Fruit fly (Drosophila melanogaster) whole organism, adult: ENCODE data around the gene temp.
A peak's percentile ranks its signal among the peaks of the same experiment; 100 is the strongest.

ENCODE experiments used
- CG11617 ChIP-seq: fragments of 200-800 bp; sonication (Bioruptor generic); optimal IDR thresholded peaks from 2 replicates; lab custom pipeline; 2017; ENCODE audit warnings: mild to moderate bottlenecking, missing biosample characterization, missing genetic modification reagents, missing genetic modification characterization
- CG12768 ChIP-seq: fragments of 200-800 bp; sonication (Bioruptor generic); optimal IDR thresholded peaks from 2 replicates; lab custom pipeline; 2017; ENCODE audit warnings: missing biosample characterization, missing genetic modification characterization, mild to moderate bottlenecking, moderate library complexity, missing genetic modification reagents
- CG14711 ChIP-seq: fragments of 200-800 bp; sonication (Bioruptor generic); optimal IDR thresholded peaks from 2 replicates; lab custom pipeline; 2018; ENCODE audit warnings: missing biosample characterization, mild to moderate bottlenecking, missing genetic modification characterization, moderate library complexity
- CG1620 ChIP-seq: fragments of 200-800 bp; sonication (Bioruptor generic); optimal IDR thresholded peaks from 2 replicates; lab custom pipeline; 2016; ENCODE audit warnings: missing biosample characterization, missing genetic modification characterization
- CG33017 ChIP-seq: fragments of 200-800 bp; sonication (Bioruptor generic); optimal IDR thresholded peaks from 2 replicates; lab custom pipeline; 2018; ENCODE audit warnings: missing biosample characterization, mild to moderate bottlenecking, missing genetic modification characterization, moderate library complexity
- CG5204 ChIP-seq: fragments of 200-800 bp; sonication (Bioruptor generic); optimal IDR thresholded peaks from 2 replicates; lab custom pipeline; 2016; ENCODE audit warnings: missing biosample characterization, missing genetic modification characterization
- CG7045 ChIP-seq: fragments of 200-800 bp; sonication (Bioruptor generic); optimal IDR thresholded peaks from 2 replicates; lab custom pipeline; 2017; ENCODE audit warnings: missing biosample characterization, mild to moderate bottlenecking, missing genetic modification characterization
- CG7101 ChIP-seq: fragments of 200-800 bp; sonication (Bioruptor generic); optimal IDR thresholded peaks from 2 replicates; lab custom pipeline; 2018; ENCODE audit warnings: missing biosample characterization, mild to moderate bottlenecking, missing genetic modification characterization, moderate library complexity
- Clk ChIP-seq: fragments of 200-800 bp; sonication (Bioruptor generic); optimal IDR thresholded peaks from 2 replicates; lab custom pipeline; 2017; ENCODE audit warnings: missing biosample characterization, missing genetic modification characterization
- Crg-1 ChIP-seq: fragments of 200-800 bp; sonication (Bioruptor generic); optimal IDR thresholded peaks from 2 replicates; lab custom pipeline; 2016; ENCODE audit warnings: missing biosample characterization, missing genetic modification characterization
- Hr96 ChIP-seq: fragments of 200-800 bp; sonication (Bioruptor generic); optimal IDR thresholded peaks from 2 replicates; lab custom pipeline; 2016; ENCODE audit warnings: missing biosample characterization, missing genetic modification characterization
- Mnt ChIP-seq: fragments of 200-800 bp; sonication (Bioruptor generic); optimal IDR thresholded peaks from 2 replicates; lab custom pipeline; 2016; ENCODE audit warnings: missing biosample characterization, mild to moderate bottlenecking, missing genetic modification characterization
- bab1 ChIP-seq: fragments of 200-800 bp; sonication (Bioruptor generic); optimal IDR thresholded peaks from 3 replicates; lab custom pipeline; 2019; ENCODE audit warnings: missing biosample characterization, mild to moderate bottlenecking, missing genetic modification characterization, moderate library complexity
- cic ChIP-seq: fragments of 200-800 bp; sonication (Bioruptor generic); optimal IDR thresholded peaks from 2 replicates; lab custom pipeline; 2017; ENCODE audit warnings: missing biosample characterization, mild to moderate bottlenecking, missing genetic modification characterization, moderate library complexity
- cnc ChIP-seq, 2 experiments: fragments of >200 bp; optimal IDR thresholded peaks; 2 replicates each; lab custom pipeline; 2017
- kay ChIP-seq: fragments of 200-800 bp; sonication (Bioruptor generic); peaks from one replicate; lab custom pipeline; 2016; ENCODE audit warnings: missing biosample characterization, missing genetic modification characterization, borderline replicate concordance
- ovo ChIP-seq: fragments of 200-800 bp; sonication (Bioruptor generic); optimal IDR thresholded peaks from 2 replicates; lab custom pipeline; 2016; ENCODE audit warnings: missing biosample characterization, missing genetic modification characterization
- pad ChIP-seq: fragments of 200-800 bp; sonication (Bioruptor generic); optimal IDR thresholded peaks from 3 replicates; lab custom pipeline; 2017; ENCODE audit warnings: missing biosample characterization, missing genetic modification characterization, mild to moderate bottlenecking, moderate library complexity, missing genetic modification reagents
- tj ChIP-seq: fragments of 200-800 bp; sonication (Bioruptor generic); optimal IDR thresholded peaks from 3 replicates; lab custom pipeline; 2017; ENCODE audit warnings: missing biosample characterization, mild to moderate bottlenecking, missing genetic modification characterization, moderate library complexity
- toe ChIP-seq: fragments of 200-800 bp; sonication (Bioruptor generic); optimal IDR thresholded peaks from 2 replicates; lab custom pipeline; 2016; ENCODE audit warnings: missing biosample characterization, missing genetic modification characterization

Gene temp

dm6 chrX:2249763-2250162 lies 12.6 kb downstream of the temp start, which contains the start of gene crn:
crn (minus strand) TSS chrX:2249983.
- TF ChIP-seq CG12768: no peak
- TF ChIP-seq CG7045: no peak
- no peak for TF ChIP-seq CG33017 (tag; lab: Kevin White, UChicago)
- TF ChIP-seq CG5204: no peak
- TF ChIP-seq Mnt: peak; percentile 5
- no peak for TF ChIP-seq tj
- no peak for TF ChIP-seq kay (GFP tag; lab: Kevin White, UChicago)

dm6 chrX:2245931-2246330 lies 16.4 kb downstream of the temp start, which contains the start of gene Or2a:
Or2a (plus strand) TSS chrX:2246231.
- TF ChIP-seq CG5204: no peak
- TF ChIP-seq Crg-1: no peak
- no peak for TF ChIP-seq CG12768
- no peak for TF ChIP-seq pad (GFP tag; lab: Kevin White, UChicago)
- TF ChIP-seq bab1 (GFP tag; lab: Kevin White, UChicago): no peak
- TF ChIP-seq ovo (GFP tag; lab: Kevin White, UChicago): no peak
- TF ChIP-seq CG7101 (tag; lab: Kevin White, UChicago): no peak

- TF ChIP-seq Hr96 (no peak), CG12768 (no peak)
Observed at dm6 chrX:2244753-2245152, 17.6 kb downstream of the temp start.

dm6 chrX:2242897-2243296 lies 19.4 kb downstream of the temp start:
- TF ChIP-seq CG33017 (tag; lab: Kevin White, UChicago) (no peak), CG7045 (no peak), cnc (optimal IDR thresholded peaks at IDR 0.05; lab: Kevin White, UChicago) (no peak), ovo (GFP tag; lab: Kevin White, UChicago) (no peak), CG14711 (tag; lab: Kevin White, UChicago) (no peak), bab1 (GFP tag; lab: Kevin White, UChicago) (no peak), cic (GFP tag; lab: Kevin White, UChicago) (no peak)

- TF ChIP-seq pad (GFP tag; lab: Kevin White, UChicago): no peak
- TF ChIP-seq tj: no peak
- no peak for TF ChIP-seq CG12768
- TF ChIP-seq toe: no peak
- TF ChIP-seq Clk (GFP tag; lab: Kevin White, UChicago): no peak
- TF ChIP-seq Mnt: peak; percentile 100
- TF ChIP-seq bab1 (GFP tag; lab: Kevin White, UChicago): peak; percentile 10
- TF ChIP-seq ovo (GFP tag; lab: Kevin White, UChicago): no peak
Observed at dm6 chrX:2241842-2242241, 20.5 kb downstream of the temp start, which contains the start of gene kz. kz (minus strand) TSS chrX:2242035.

- TF ChIP-seq CG5204 (no peak), tj (no peak), CG1620 (GFP tag; lab: Kevin White, UChicago) (no peak), Clk (GFP tag; lab: Kevin White, UChicago) (no peak), toe (no peak), cnc (optimal IDR thresholded peaks at IDR 0.05; lab: Kevin White, UChicago) (no peak), kay (GFP tag; lab: Kevin White, UChicago) (no peak), CG33017 (tag; lab: Kevin White, UChicago) (no peak), CG7101 (tag; lab: Kevin White, UChicago) (no peak), Mnt (no peak), bab1 (GFP tag; lab: Kevin White, UChicago) (no peak), cic (GFP tag; lab: Kevin White, UChicago) (no peak), pad (GFP tag; lab: Kevin White, UChicago) (no peak), CG12768 (no peak), Hr96 (no peak), CG14711 (tag; lab: Kevin White, UChicago) (no peak), CG11617 (GFP tag; lab: Kevin White, UChicago) (no peak), ovo (GFP tag; lab: Kevin White, UChicago) (no peak)
Observed at dm6 chrX:2225138-2225537, 37.2 kb downstream of the temp start, which contains the start of gene pcx. pcx (plus strand) TSS chrX:2225296.

- TF ChIP-seq CG7045 (no peak), CG7101 (tag; lab: Kevin White, UChicago) (no peak), cic (GFP tag; lab: Kevin White, UChicago) (no peak), Hr96 (no peak), toe (no peak)
Observed at dm6 chrX:2223454-2223853, 38.9 kb downstream of the temp start, which contains the start of gene CG14052. CG14052 (plus strand) TSS chrX:2223754.

- TF ChIP-seq tj (peak; percentile 86), CG5204 (no peak), CG1620 (GFP tag; lab: Kevin White, UChicago) (peak; percentile 96), CG11617 (GFP tag; lab: Kevin White, UChicago) (peak; percentile 91), pad (GFP tag; lab: Kevin White, UChicago) (peak; percentile 92), Clk (GFP tag; lab: Kevin White, UChicago) (peak; percentile 81), Hr96 (peak; percentile 96), CG14711 (tag; lab: Kevin White, UChicago) (peak; percentile 89), Crg-1 (peak; percentile 74), CG7045 (peak; percentile 84), toe (peak; percentile 90), kay (GFP tag; lab: Kevin White, UChicago) (no peak), CG33017 (tag; lab: Kevin White, UChicago) (peak; percentile 74), cnc (optimal IDR thresholded peaks at IDR 0.05; lab: Kevin White, UChicago) (no peak), Mnt (peak; percentile 87), bab1 (GFP tag; lab: Kevin White, UChicago) (peak; percentile 97), cic (GFP tag; lab: Kevin White, UChicago) (peak; percentile 82), CG7101 (tag; lab: Kevin White, UChicago) (peak; percentile 92), CG12768 (peak; percentile 89), ovo (GFP tag; lab: Kevin White, UChicago) (peak; percentile 41)
Observed at dm6 chrX:2222181-2222790, 40.0 kb downstream of the temp start, which contains the start of gene Vinc. Vinc (minus strand) TSS chrX:2222567.
